Fruit fly (Drosophila melanogaster): Measurements from ENCODE around the gene Edem1.
A peak's percentile ranks its signal among the peaks of the same experiment; 100 is the strongest.

Edem1 gene

DNA sequence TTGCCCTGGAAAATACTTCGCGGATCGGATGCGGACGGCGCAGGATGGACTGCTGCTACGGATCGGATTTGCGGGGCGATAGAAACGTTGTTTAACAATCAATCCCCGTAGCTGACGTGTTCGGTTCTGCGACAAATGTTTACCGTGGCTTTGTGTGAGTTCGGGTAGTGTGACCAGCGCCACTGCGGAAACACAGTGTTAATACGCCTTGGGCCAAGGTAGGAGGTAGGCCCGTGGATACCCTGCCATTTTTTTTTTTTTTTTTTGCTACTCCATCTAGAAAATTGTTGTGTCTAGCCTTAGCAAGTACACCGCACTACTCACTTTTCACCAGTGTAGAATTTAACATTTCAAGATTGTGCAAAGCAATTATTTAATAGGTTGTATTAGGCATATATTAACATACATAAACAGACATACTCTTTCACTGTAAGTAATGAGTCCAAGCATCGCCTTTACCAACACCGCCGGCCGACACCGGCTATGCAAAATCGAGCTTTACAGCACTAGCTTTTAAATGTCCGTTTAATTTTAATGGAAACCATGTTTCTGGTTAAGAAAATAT lies 46.9 kb downstream of the Edem1 start, which contains the start of gene deltaCOP (continued):
- TF ChIP-seq CG7357 (GFP tag; IDR thresholded peaks at IDR 0.05) (peak; percentile 66; the same call in 2 of the 3 replicates), CG7987 (GFP tag; optimal IDR thresholded peaks at IDR 0.05) (peak; percentile 23), CG9817 (tag; optimal IDR thresholded peaks at IDR 0.05) (peak; percentile 73), ind (GFP tag; optimal IDR thresholded peaks at IDR 0.05) (peak; percentile 90), ab (GFP tag; optimal IDR thresholded peaks at IDR 0.05) (no peak), abd-A (tag; optimal IDR thresholded peaks at IDR 0.05) (no peak), CG30020 (tag; optimal IDR thresholded peaks at IDR 0.05) (peak; percentile 41), CG1529 (GFP tag; optimal IDR thresholded peaks at IDR 0.05) (no peak), Doc2 (GFP tag; IDR thresholded peaks at IDR 0.05) (peak; percentile 43; the same call in 1 of the 2 replicates), Gug (GFP tag; IDR thresholded peaks at IDR 0.05) (peak; percentile 86), H2.0 (GFP tag; IDR thresholded peaks at IDR 0.05) (peak; percentile 72), CG13296 (GFP tag; optimal IDR thresholded peaks at IDR 0.05) (peak; percentile 72), slou (GFP tag; optimal IDR thresholded peaks at IDR 0.05) (peak; percentile 72), Fer3 (tag; optimal IDR thresholded peaks at IDR 0.05) (peak; percentile 64), prd (optimal IDR thresholded peaks at IDR 0.05) (no peak), prd (GFP tag; IDR thresholded peaks at IDR 0.05) (peak; percentile 90), toy (GFP tag; IDR thresholded peaks at IDR 0.05) (peak; percentile 60; the same call in 1 of the 2 replicates), p53 (GFP tag; optimal IDR thresholded peaks at IDR 0.05) (peak; percentile 79), seq (GFP tag; IDR thresholded peaks at IDR 0.05) (peak; percentile 82), pfk (GFP tag; optimal IDR thresholded peaks at IDR 0.05) (no peak), ATbp (GFP tag; optimal IDR thresholded peaks at IDR 0.05) (no peak), insv (GFP tag; optimal IDR thresholded peaks at IDR 0.05) (peak in 1 of 2 experiments; percentile 39), Elba2 (GFP tag; optimal IDR thresholded peaks at IDR 0.05) (peak; percentile 31), CG17612 (GFP tag; IDR thresholded peaks at IDR 0.05) (0 out of 2 replicates have a peak, but pooled peaks have one; percentile 43), CG10209 (GFP tag; optimal IDR thresholded peaks at IDR 0.05) (peak; percentile 83), CG3065 (GFP tag; optimal IDR thresholded peaks at IDR 0.05) (peak; percentile 74), Drgx (GFP tag; IDR thresholded peaks at IDR 0.05) (peak; percentile 77), Stat92E (GFP tag; optimal IDR thresholded peaks at IDR 0.05) (no peak), CG6854 (GFP tag; optimal IDR thresholded peaks at IDR 0.05) (no peak), lmd (GFP tag; IDR thresholded peaks at IDR 0.05) (peak; percentile 91), dpn (GFP tag; optimal IDR thresholded peaks at IDR 0.05) (peak; percentile 90 to 94), CG10565 (GFP tag; optimal IDR thresholded peaks at IDR 0.05) (peak; percentile 43), CG31388 (GFP tag; optimal IDR thresholded peaks at IDR 0.05) (peak; percentile 77), hth (optimal IDR thresholded peaks at IDR 0.05) (no peak), chn (GFP tag; optimal IDR thresholded peaks at IDR 0.05) (peak; percentile 87), Atf6 (GFP tag; IDR thresholded peaks at IDR 0.05) (peak; percentile 84), E2f2 (GFP tag; IDR thresholded peaks at IDR 0.05) (peak; percentile 68), fd3F (GFP tag; optimal IDR thresholded peaks at IDR 0.05) (peak; percentile 62), CG9437 (GFP tag; optimal IDR thresholded peaks at IDR 0.05) (peak; percentile 70), CG8290 (GFP tag; optimal IDR thresholded peaks at IDR 0.05) (no peak), CG8290 (tag; optimal IDR thresholded peaks at IDR 0.05) (peak in 1 of 2 experiments; percentile 40), ems (GFP tag; optimal IDR thresholded peaks at IDR 0.05) (peak; percentile 88), CG6654 (GFP tag; optimal IDR thresholded peaks at IDR 0.05) (peak; percentile 32), Sry-δ (GFP tag; optimal IDR thresholded peaks at IDR 0.05) (peak; percentile 57), tna (GFP tag; IDR thresholded peaks at IDR 0.05; ENCODE audit: partially characterized antibody) (no peak), trh (GFP tag; optimal IDR thresholded peaks at IDR 0.05) (peak; percentile 70), CG8765 (GFP tag; IDR thresholded peaks at IDR 0.05) (peak; percentile 62; the same call in 1 of the 2 replicates), az2 (GFP tag; optimal IDR thresholded peaks at IDR 0.05) (peak; percentile 80), klu (GFP tag; IDR thresholded peaks at IDR 0.05) (peak; percentile 85), CHES-1-like (GFP tag; optimal IDR thresholded peaks at IDR 0.05) (peak; percentile 94), Ada2b (GFP tag; IDR thresholded peaks at IDR 0.05) (peak; percentile 72), Side (GFP tag; optimal IDR thresholded peaks at IDR 0.05) (peak; percentile 83)
